Fruit fly (Drosophila melanogaster) whole organism, wandering third instar larva: ENCODE data around the gene rump.
A peak's percentile ranks its signal among the peaks of the same experiment; 100 is the strongest.

Experiments used
- CG32264 ChIP-seq: fragments of 200-800 bp; sonication (Bioruptor generic); optimal IDR thresholded peaks from 2 replicates; lab custom pipeline; 2016; ENCODE audit warnings: missing biosample characterization, missing genetic modification characterization
- CrebA ChIP-seq: fragments of 200-800 bp; sonication (Bioruptor generic); optimal IDR thresholded peaks from 2 replicates; lab custom pipeline; 2016; ENCODE audit warnings: missing biosample characterization, mild to moderate bottlenecking, missing genetic modification characterization, borderline replicate concordance
- Dfd ChIP-seq: fragments of >200 bp; optimal IDR thresholded peaks from 2 replicates; lab custom pipeline; 2017; ENCODE audit warnings: missing biosample characterization, missing genetic modification characterization
- Dif ChIP-seq: fragments of 200-275, 200-300 bp; sonication (Bioruptor generic); optimal IDR thresholded peaks from 2 replicates; lab custom pipeline; 2018; ENCODE audit warnings: missing biosample characterization, missing genetic modification characterization; ENCODE audit not compliant: partially characterized antibody
- GATAd ChIP-seq: sonication (Bioruptor generic); optimal IDR thresholded peaks from 2 replicates; lab custom pipeline; 2016; ENCODE audit warnings: missing biosample characterization, missing genetic modification characterization
- HLH106 ChIP-seq: fragments of 200-800 bp; optimal IDR thresholded peaks from 3 replicates; lab custom pipeline; 2019; ENCODE audit warnings: missing biosample characterization, mild to moderate bottlenecking, missing genetic modification characterization, moderate library complexity
- Hnf4 ChIP-seq: fragments of 200-800 bp; sonication (Bioruptor generic); optimal IDR thresholded peaks from 2 replicates; lab custom pipeline; 2016; ENCODE audit warnings: missing biosample characterization, mild to moderate bottlenecking, missing genetic modification characterization
- Hr78 ChIP-seq: fragments of >200 bp; optimal IDR thresholded peaks from 2 replicates; lab custom pipeline; 2017; ENCODE audit warnings: missing biosample characterization, missing genetic modification characterization
- Hr83 ChIP-seq: fragments of 200-300 bp; sonication (Bioruptor generic); optimal IDR thresholded peaks from 2 replicates; lab custom pipeline; 2016; ENCODE audit warnings: missing biosample characterization, mild to moderate bottlenecking, missing genetic modification characterization, moderate library complexity; ENCODE audit not compliant: poor library complexity, severe bottlenecking
- Jra ChIP-seq: sonication (Bioruptor generic); optimal IDR thresholded peaks from 2 replicates; lab custom pipeline; 2016; ENCODE audit warnings: missing biosample characterization, missing genetic modification characterization
- Mio ChIP-seq: sonication (Bioruptor generic); optimal IDR thresholded peaks from 2 replicates; lab custom pipeline; 2016; ENCODE audit warnings: missing biosample characterization, missing genetic modification characterization
- Myc ChIP-seq: fragments of >200 bp; optimal IDR thresholded peaks from 2 replicates; lab custom pipeline; 2017
- OdsH ChIP-seq: fragments of 200-800 bp; sonication (Bioruptor generic); optimal IDR thresholded peaks from 2 replicates; lab custom pipeline; 2016; ENCODE audit warnings: missing biosample characterization, mild to moderate bottlenecking, missing genetic modification characterization
- Rel ChIP-seq, 2 experiments: fragments of 200-800 bp; sonication (Bioruptor generic) in 1 of 2; optimal IDR thresholded peaks; 2 replicates in 1 of 2; 3 replicates in 1 of 2; lab custom pipeline; 2016 to 2019; ENCODE audit warnings: mild to moderate bottlenecking in 2 of 2, missing biosample characterization in 2 of 2, missing genetic modification characterization in 2 of 2, moderate library complexity in 1 of 2
- Vsx2 ChIP-seq: fragments of 200-300, 225-300 bp; sonication (Bioruptor generic); optimal IDR thresholded peaks from 2 replicates; lab custom pipeline; 2018; ENCODE audit warnings: missing biosample characterization, missing genetic modification characterization; ENCODE audit not compliant: partially characterized antibody
- br ChIP-seq: fragments of 200-800 bp; sonication (Bioruptor generic); optimal IDR thresholded peaks from 2 replicates; lab custom pipeline; 2016; ENCODE audit warnings: missing biosample characterization, missing genetic modification characterization
- brk ChIP-seq: fragments of 200-800 bp; sonication (Bioruptor generic); optimal IDR thresholded peaks from 2 replicates; lab custom pipeline; 2016; ENCODE audit warnings: missing biosample characterization, mild to moderate bottlenecking, missing genetic modification characterization
- dl ChIP-seq, 2 experiments: fragments of 175-275, 200-275 bp in 1 of 2; fragments of 200-275 bp in 1 of 2; sonication (Bioruptor generic); optimal IDR thresholded peaks; lab custom pipeline; 2018; ENCODE audit warnings: mild to moderate bottlenecking in 2 of 2, missing biosample characterization in 2 of 2, missing genetic modification characterization in 2 of 2, moderate library complexity in 2 of 2; ENCODE audit not compliant: partially characterized antibody in 2 of 2, insufficient read depth in 1 of 2
- dmrt93B ChIP-seq: fragments of 200-800 bp; sonication (Bioruptor generic); optimal IDR thresholded peaks from 2 replicates; lab custom pipeline; 2018; ENCODE audit warnings: missing biosample characterization, mild to moderate bottlenecking, missing genetic modification characterization
- ey ChIP-seq: fragments of 200-800 bp; sonication (Bioruptor generic); optimal IDR thresholded peaks from 2 replicates; lab custom pipeline; 2016; ENCODE audit warnings: missing biosample characterization, missing genetic modification characterization
- foxo ChIP-seq, 2 experiments: fragments of 200-800 bp; sonication (Bioruptor generic); optimal IDR thresholded peaks; 2 replicates in 1 of 2; 3 replicates in 1 of 2; lab custom pipeline; 2016 to 2017; ENCODE audit warnings: missing biosample characterization in 2 of 2, missing genetic modification characterization in 2 of 2
- fru ChIP-seq: fragments of 200-800 bp; sonication (Bioruptor generic); optimal IDR thresholded peaks from 3 replicates; lab custom pipeline; 2016; ENCODE audit warnings: missing biosample characterization, mild to moderate bottlenecking, missing genetic modification characterization
- h ChIP-seq: fragments of 200-800 bp; sonication (Bioruptor generic); optimal IDR thresholded peaks from 3 replicates; lab custom pipeline; 2016; ENCODE audit warnings: missing biosample characterization, mild to moderate bottlenecking, missing genetic modification characterization
- jim ChIP-seq: fragments of 175-275, 200-325 bp; sonication (Bioruptor generic); optimal IDR thresholded peaks from 2 replicates; lab custom pipeline; 2016; ENCODE audit warnings: missing biosample characterization, mild to moderate bottlenecking, missing genetic modification characterization
- lola ChIP-seq: fragments of >200 bp; optimal IDR thresholded peaks from 2 replicates; lab custom pipeline; 2017; ENCODE audit warnings: missing biosample characterization, missing genetic modification characterization
- pan ChIP-seq: fragments of >200 bp; optimal IDR thresholded peaks from 2 replicates; lab custom pipeline; 2017
- psq ChIP-seq: fragments of 200-800 bp; sonication (Bioruptor generic); optimal IDR thresholded peaks from 3 replicates; lab custom pipeline; 2017; ENCODE audit warnings: missing biosample characterization, mild to moderate bottlenecking, missing genetic modification characterization, moderate library complexity
- rgr ChIP-seq: fragments of 200-800 bp; sonication (Bioruptor generic); optimal IDR thresholded peaks from 3 replicates; lab custom pipeline; 2016; ENCODE audit warnings: missing biosample characterization, mild to moderate bottlenecking, missing genetic modification characterization
- tai ChIP-seq: sonication (Bioruptor generic); optimal IDR thresholded peaks from 2 replicates; lab custom pipeline; 2016; ENCODE audit warnings: missing biosample characterization, missing genetic modification characterization
- usp ChIP-seq: fragments of >200 bp; optimal IDR thresholded peaks from 2 replicates; lab custom pipeline; 2017; ENCODE audit warnings: missing biosample characterization, missing genetic modification characterization
- woc ChIP-seq: sonication (Bioruptor generic); optimal IDR thresholded peaks from 2 replicates; lab custom pipeline; 2016; ENCODE audit warnings: missing biosample characterization, mild to moderate bottlenecking, missing genetic modification characterization

rump gene

dm6 chr3R:9492100-9492499 lies 18.0 kb downstream of the rump start:
- TF ChIP-seq Mio (no peak), ey (GFP tag; lab: Kevin White, UChicago) (no peak), GATAd (GFP tag; lab: Kevin White, UChicago) (no peak), foxo (GFP tag; optimal IDR thresholded peaks at IDR 0.05; lab: Kevin White, UChicago) (no peak), Dif (no peak), usp (no peak), Rel (GFP tag; optimal IDR thresholded peaks at IDR 0.05; lab: Kevin White, UChicago) (no peak), Rel (tag; optimal IDR thresholded peaks at IDR 0.05; lab: Kevin White, UChicago) (no peak), pan (lab: Kevin White, UChicago) (no peak), Vsx2 (GFP tag; lab: Kevin White, UChicago) (no peak), CG32264 (no peak), psq (no peak), Myc (lab: Kevin White, UChicago) (no peak)

dm6 chr3R:9491065-9491567 lies 19.0 kb downstream of the rump start:
- TF ChIP-seq ey (GFP tag; lab: Kevin White, UChicago) (no peak), Dif (no peak), br (GFP tag; lab: Kevin White, UChicago) (no peak), Hr83 (GFP tag; lab: Kevin White, UChicago) (no peak), OdsH (GFP tag; lab: Kevin White, UChicago) (no peak), dmrt93B (GFP tag; lab: Kevin White, UChicago) (no peak), foxo (GFP tag; optimal IDR thresholded peaks at IDR 0.05; lab: Kevin White, UChicago) (no peak), tai (GFP tag; lab: Kevin White, UChicago) (no peak), brk (GFP tag; lab: Kevin White, UChicago) (no peak), h (no peak), Rel (GFP tag; optimal IDR thresholded peaks at IDR 0.05; lab: Kevin White, UChicago) (no peak), Rel (tag; optimal IDR thresholded peaks at IDR 0.05; lab: Kevin White, UChicago) (no peak), Mio (no peak), Hnf4 (GFP tag; lab: Kevin White, UChicago) (no peak), Hr78 (no peak)

- no peak for TF ChIP-seq Rel (GFP tag; optimal IDR thresholded peaks at IDR 0.05; lab: Kevin White, UChicago)
- TF ChIP-seq Rel (tag; optimal IDR thresholded peaks at IDR 0.05; lab: Kevin White, UChicago): no peak
- TF ChIP-seq h: no peak
- TF ChIP-seq fru (GFP tag; lab: Kevin White, UChicago): no peak
- TF ChIP-seq Dfd (GFP tag; lab: Kevin White, UChicago): peak; percentile 86
These were observed 21.6 kb downstream of the rump start for dm6 chr3R:9488493-9488892.

dm6 chr3R:9487961-9488360 lies 22.2 kb downstream of the rump start:
- TF ChIP-seq HLH106 (no peak), Mio (no peak), tai (GFP tag; lab: Kevin White, UChicago) (peak; percentile 1), Hr78 (no peak), CrebA (GFP tag; lab: Kevin White, UChicago) (no peak), pan (lab: Kevin White, UChicago) (no peak), brk (GFP tag; lab: Kevin White, UChicago) (no peak), h (no peak)

- TF ChIP-seq jim (GFP tag; lab: Kevin White, UChicago) (no peak), usp (no peak), Jra (GFP tag; lab: Kevin White, UChicago) (no peak), ey (GFP tag; lab: Kevin White, UChicago) (no peak), h (no peak), Hr83 (GFP tag; lab: Kevin White, UChicago) (no peak), psq (no peak)
These were observed 22.6 kb downstream of the rump start for dm6 chr3R:9487561-9487960.

- TF ChIP-seq br (GFP tag; lab: Kevin White, UChicago) (no peak), Dif (no peak), Hr83 (GFP tag; lab: Kevin White, UChicago) (no peak), HLH106 (no peak), h (no peak), Rel (GFP tag; optimal IDR thresholded peaks at IDR 0.05; lab: Kevin White, UChicago) (no peak), Rel (tag; optimal IDR thresholded peaks at IDR 0.05; lab: Kevin White, UChicago) (no peak), dl (GFP tag; optimal IDR thresholded peaks at IDR 0.05; lab: Kevin White, UChicago; ENCODE audit: insufficient read depth in 1 of 2, partially characterized antibody in 2 of 2) (no peak), lola (GFP tag; lab: Kevin White, UChicago) (no peak), Hnf4 (GFP tag; lab: Kevin White, UChicago) (no peak), pan (lab: Kevin White, UChicago) (no peak), Dfd (GFP tag; lab: Kevin White, UChicago) (no peak), jim (GFP tag; lab: Kevin White, UChicago) (no peak), CG32264 (no peak), rgr (GFP tag; lab: Kevin White, UChicago) (no peak), Jra (GFP tag; lab: Kevin White, UChicago) (no peak), woc (GFP tag; lab: Kevin White, UChicago) (no peak), psq (no peak), GATAd (GFP tag; lab: Kevin White, UChicago) (no peak), Vsx2 (GFP tag; lab: Kevin White, UChicago) (no peak)
These were observed 29.7 kb downstream of the rump start for dm6 chr3R:9480396-9480795.
